Fruit fly (Drosophila melanogaster) whole organism, pupa: ENCODE results near the gene trh.

ENCODE experiments used
- CG10348 ChIP-seq: fragments of 200-800 bp; sonication (Bioruptor generic); IDR thresholded peaks from 2 replicates; pipeline ENCODE4 v1.3.6; 2022; ENCODE audit warnings: missing biosample characterization, missing genetic modification characterization
- CG12605 ChIP-seq: fragments of 200-800 bp; sonication (Bioruptor generic); IDR thresholded peaks from 2 replicates; pipeline ENCODE4 v1.3.6; 2022; ENCODE audit warnings: missing biosample characterization, missing genetic modification characterization
- CG13204 ChIP-seq: fragments of 200-800 bp; sonication (Bioruptor generic); optimal IDR thresholded peaks from 2 replicates; lab custom pipeline; 2018; ENCODE audit warnings: missing biosample characterization, mild to moderate bottlenecking, missing genetic modification characterization, moderate library complexity
- CG15710 ChIP-seq: fragments of 200-800 bp; sonication (Bioruptor generic); optimal IDR thresholded peaks from 2 replicates; lab custom pipeline; 2018; ENCODE audit warnings: missing biosample characterization, mild to moderate bottlenecking, missing genetic modification characterization, moderate library complexity
- CG32121 ChIP-seq: fragments of 200-800 bp; sonication (Bioruptor generic); IDR thresholded peaks from 2 replicates; pipeline ENCODE4 v1.3.6; 2022; ENCODE audit warnings: missing biosample characterization, missing genetic modification characterization
- CG4496 ChIP-seq: fragments of 200-800 bp; sonication (Bioruptor generic); IDR thresholded peaks from 3 replicates; pipeline ENCODE4 v1.3.6; 2022; ENCODE audit warnings: missing biosample characterization, missing genetic modification characterization
- CG8159 ChIP-seq: fragments of 200-800 bp; sonication (Bioruptor generic); optimal IDR thresholded peaks from 3 replicates; lab custom pipeline; 2018; ENCODE audit warnings: missing biosample characterization, mild to moderate bottlenecking, missing genetic modification characterization, moderate library complexity
- CG9948 ChIP-seq: fragments of 200-800 bp; sonication (Bioruptor generic); optimal IDR thresholded peaks from 2 replicates; lab custom pipeline; 2018; ENCODE audit warnings: missing biosample characterization, mild to moderate bottlenecking, missing genetic modification characterization, moderate library complexity
- EcR ChIP-seq: fragments of 200-800 bp; sonication (Bioruptor generic); optimal IDR thresholded peaks from 3 replicates; lab custom pipeline; 2019; ENCODE audit warnings: missing biosample characterization, missing genetic modification characterization, mild to moderate bottlenecking, moderate library complexity, missing genetic modification reagents
- Ets98B ChIP-seq: fragments of 200-800 bp; sonication (Bioruptor generic); IDR thresholded peaks from 2 replicates; pipeline ENCODE4 v1.3.6; 2022; ENCODE audit warnings: missing biosample characterization, missing genetic modification characterization
- Pif1A ChIP-seq: fragments of 200-800 bp; sonication (Bioruptor generic); optimal IDR thresholded peaks from 3 replicates; lab custom pipeline; 2016; ENCODE audit warnings: missing biosample characterization, missing genetic modification characterization
- gl ChIP-seq: fragments of 200-800 bp; sonication (Bioruptor generic); optimal IDR thresholded peaks from 2 replicates; lab custom pipeline; 2018; ENCODE audit warnings: missing biosample characterization, mild to moderate bottlenecking, missing genetic modification characterization
- rn ChIP-seq: fragments of 200-800 bp; sonication (Bioruptor generic); IDR thresholded peaks from 2 replicates; pipeline ENCODE4 v1.3.6; 2022; ENCODE audit warnings: missing biosample characterization, missing genetic modification characterization

DNA sequence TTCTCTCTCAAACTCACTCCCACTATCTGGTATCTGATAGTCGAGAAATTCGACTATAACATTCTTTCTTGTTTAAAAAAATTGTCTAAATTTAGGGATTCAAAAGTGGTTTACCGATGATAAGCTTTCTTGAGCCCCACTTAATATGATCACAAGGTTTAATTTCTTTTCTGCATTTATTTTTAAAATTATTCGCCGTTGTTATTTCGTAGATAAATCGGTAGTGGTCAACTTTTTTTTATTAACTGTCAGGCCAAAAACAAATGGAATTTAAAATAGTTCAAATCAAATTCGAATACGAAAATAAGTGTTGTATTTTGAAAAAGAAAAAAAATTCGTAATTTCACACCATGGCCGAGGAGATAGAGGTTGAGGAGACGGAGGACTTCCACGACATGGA, 34.8 kb downstream of the trh start, which contains the start of gene Roc1b:
- TF ChIP-seq CG32121 (GFP tag; lab: Robert Waterston, UW) = no peak
- no peak for TF ChIP-seq Pif1A (GFP tag; lab: Kevin White, UChicago)
- TF ChIP-seq gl (tag; lab: Kevin White, UChicago) = no peak
- no peak for TF ChIP-seq CG4496
- TF ChIP-seq CG15710 (tag; lab: Kevin White, UChicago) = no peak
- no peak for TF ChIP-seq rn
- no peak for TF ChIP-seq CG10348 (GFP tag; lab: Robert Waterston, UW)
- no peak for TF ChIP-seq CG8159
- TF ChIP-seq Ets98B (GFP tag; lab: Robert Waterston, UW) = no peak
- TF ChIP-seq CG12605 (GFP tag; lab: Robert Waterston, UW) = no peak
- no peak for TF ChIP-seq EcR (GFP tag; lab: Kevin White, UChicago)
- no peak for TF ChIP-seq CG13204
- TF ChIP-seq CG9948 = no peak
